Worm (Caenorhabditis elegans) whole organism, L2 larva: ENCODE measurements around the gene hpl-2.

Source experiments
- C34F6.9 ChIP-seq: fragments of 150-350 bp; optimal IDR thresholded peaks from 2 replicates; lab custom pipeline; 2014; ENCODE audit warnings: missing biosample characterization, missing genetic modification characterization
- R02D3.7 ChIP-seq: fragments of 150-350 bp; optimal IDR thresholded peaks from 2 replicates; lab custom pipeline; 2014; ENCODE audit warnings: missing biosample characterization, missing genetic modification characterization
- elt-3 ChIP-seq: sonication (generic microtip); optimal IDR thresholded peaks from 2 replicates; lab custom pipeline; 2017; ENCODE audit warnings: missing biosample characterization, missing genetic modification characterization
- snpc-4 ChIP-seq: fragments of 150-350 bp; optimal IDR thresholded peaks from 2 replicates; lab custom pipeline; 2014; ENCODE audit warnings: missing biosample characterization, missing genetic modification characterization

DNA sequence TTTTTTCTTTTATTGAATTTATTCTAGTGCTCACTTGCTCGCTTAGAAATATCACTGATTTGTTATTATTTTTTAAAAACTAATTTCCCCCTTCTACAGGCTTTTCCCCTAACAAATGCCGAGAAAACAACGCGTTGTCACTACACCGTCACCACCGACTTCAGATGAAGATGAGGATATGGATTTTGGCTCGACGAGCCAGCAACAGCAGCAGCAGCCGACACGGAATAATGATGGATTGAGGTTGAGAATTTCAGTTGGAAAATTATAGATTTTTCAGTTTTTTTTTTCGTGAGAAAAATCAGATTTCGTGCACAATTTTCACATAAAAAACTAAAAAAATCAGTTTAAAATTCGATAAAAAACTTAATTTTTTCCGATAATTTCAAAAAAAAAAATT is 7.7 kb upstream of the hpl-2 start, which contains the start of gene dpy-28:
- TF ChIP-seq R02D3.7 = no peak
- TF ChIP-seq elt-3 (tag; lab: Kevin White, UChicago) = no peak
- TF ChIP-seq snpc-4 = no peak
- no peak for TF ChIP-seq C34F6.9 (tag; lab: Kevin White, UChicago)
